ENCODE assay signal across 1 worm cellular context in genomic region chrV:13351773-13352172, ce11.
A peak's percentile ranks its signal among the peaks of the same experiment; 100 is the strongest.
TF ChIP-seq lines count a peak whose summit lies in the region.

No protein-coding gene starts in this region.

TF ChIP-seq in whole organism, L2 larva, 48 proteins besides CTCF, POLR2A, EP300 and RAD21 (continued from another document):
- peak; percentile 18 for TF ChIP-seq egl-27 (tag; optimal IDR thresholded peaks at IDR 0.05; lab: Kevin White, UChicago)
- no peak for TF ChIP-seq ztf-4 (tag; optimal IDR thresholded peaks at IDR 0.05; lab: Kevin White, UChicago)
- TF ChIP-seq peb-1 (tag; optimal IDR thresholded peaks at IDR 0.05; lab: Kevin White, UChicago): no peak
- TF ChIP-seq unc-55 (GFP tag; optimal IDR thresholded peaks at IDR 0.05; lab: Kevin White, UChicago): peak; percentile 66
- no peak for TF ChIP-seq nhr-21 (tag; optimal IDR thresholded peaks at IDR 0.05; lab: Kevin White, UChicago)
- TF ChIP-seq lin-39 (tag; optimal IDR thresholded peaks at IDR 0.05; lab: Kevin White, UChicago): peak; percentile 33
- TF ChIP-seq R02D3.7 (tag; optimal IDR thresholded peaks at IDR 0.05; lab: Kevin White, UChicago): no peak
